Fruit fly (Drosophila melanogaster) whole organism, embryonic: ENCODE measurements around the gene CG12990.

Experiments used
- Asciz ChIP-seq: fragments of 200-800 bp; sonication (Bioruptor generic); optimal IDR thresholded peaks from 2 replicates; lab custom pipeline; 2017; ENCODE audit warnings: missing biosample characterization, mild to moderate bottlenecking, missing genetic modification characterization, missing genetic modification reagents
- Awh ChIP-seq: fragments of 200-800 bp; sonication (Bioruptor generic); IDR thresholded peaks from 2 replicates; pipeline ENCODE4, ENCODE4 v1.3.6; 2022; ENCODE audit warnings: missing biosample characterization, missing genetic modification characterization
- CG10274 ChIP-seq: fragments of 200-800 bp; sonication (Bioruptor generic); optimal IDR thresholded peaks from 3 replicates; lab custom pipeline; 2017; ENCODE audit warnings: missing biosample characterization, mild to moderate bottlenecking, missing genetic modification characterization
- CG10366 ChIP-seq: fragments of 200-800 bp; sonication (Bioruptor generic); IDR thresholded peaks from 2 replicates; pipeline ENCODE4 v1.3.6; 2022; ENCODE audit warnings: missing biosample characterization, missing genetic modification characterization
- CG11093 ChIP-seq: fragments of 200-800 bp; sonication (Bioruptor generic); IDR thresholded peaks from 3 replicates; pipeline ENCODE4 v1.3.6; 2022; ENCODE audit warnings: missing biosample characterization, missing genetic modification characterization
- CG11504 ChIP-seq: fragments of 200-800 bp; sonication (Bioruptor generic); optimal IDR thresholded peaks from 3 replicates; lab custom pipeline; 2019; ENCODE audit warnings: missing biosample characterization, mild to moderate bottlenecking, missing genetic modification characterization, moderate library complexity
- CG11695 ChIP-seq: fragments of 200-800 bp; sonication (Bioruptor generic); IDR thresholded peaks from 3 replicates; pipeline ENCODE4 v1.3.6; 2022; ENCODE audit warnings: missing biosample characterization, missing genetic modification characterization
- CG12071 ChIP-seq: fragments of 200-800 bp; sonication (Bioruptor generic); optimal IDR thresholded peaks from 3 replicates; lab custom pipeline; 2018; ENCODE audit warnings: missing biosample characterization, mild to moderate bottlenecking, missing genetic modification characterization
- CG12155 ChIP-seq: fragments of 200-800 bp; sonication (Bioruptor generic); optimal IDR thresholded peaks from 3 replicates; lab custom pipeline; 2016; ENCODE audit warnings: missing biosample characterization, missing genetic modification characterization
- CG12299 ChIP-seq: fragments of 200-800 bp; sonication (Bioruptor generic); optimal IDR thresholded peaks from 2 replicates; lab custom pipeline; 2018; ENCODE audit warnings: missing biosample characterization, mild to moderate bottlenecking, missing genetic modification characterization
- CG12659 ChIP-seq: fragments of 200-800 bp; sonication (Bioruptor generic); optimal IDR thresholded peaks from 3 replicates; lab custom pipeline; 2017; ENCODE audit warnings: mild to moderate bottlenecking, missing biosample characterization, missing genetic modification reagents, missing genetic modification characterization
- CG12744 ChIP-seq: fragments of 200-800 bp; sonication (Bioruptor generic); optimal IDR thresholded peaks from 2 replicates; lab custom pipeline; 2016; ENCODE audit warnings: missing biosample characterization, missing genetic modification characterization
- CG18619 ChIP-seq: fragments of 200-800 bp; sonication (Bioruptor generic); optimal IDR thresholded peaks from 3 replicates; lab custom pipeline; 2017; ENCODE audit warnings: missing biosample characterization, mild to moderate bottlenecking, missing genetic modification characterization
- CG33213 ChIP-seq: fragments of 200-800 bp; sonication (Bioruptor generic); optimal IDR thresholded peaks from 3 replicates; lab custom pipeline; 2016; ENCODE audit warnings: missing biosample characterization, missing genetic modification characterization
- CG4360 ChIP-seq: fragments of 200-800 bp; sonication (Bioruptor generic); IDR thresholded peaks from 2 replicates; pipeline ENCODE4 v1.3.6; 2022; ENCODE audit warnings: missing biosample characterization, missing genetic modification characterization
- CG4820 ChIP-seq: fragments of 200-800 bp; sonication (Bioruptor generic); optimal IDR thresholded peaks from 3 replicates; lab custom pipeline; 2016; ENCODE audit warnings: missing biosample characterization, missing genetic modification characterization
- CG6272 ChIP-seq: fragments of 200-800 bp; sonication (Bioruptor generic); IDR thresholded peaks from 2 replicates; pipeline ENCODE4 v1.3.6; 2022; ENCODE audit warnings: missing biosample characterization, missing genetic modification characterization
- CG6689 ChIP-seq: fragments of 200-800 bp; sonication (Bioruptor generic); IDR thresholded peaks from 2 replicates; pipeline ENCODE4 v1.3.6; 2022; ENCODE audit warnings: missing biosample characterization, missing genetic modification characterization
- CG6813 ChIP-seq: fragments of 200-800 bp; sonication (Bioruptor generic); optimal IDR thresholded peaks from 2 replicates; lab custom pipeline; 2017; ENCODE audit warnings: missing biosample characterization, missing genetic modification characterization, mild to moderate bottlenecking, moderate library complexity, missing genetic modification reagents
- CG7357 ChIP-seq: fragments of 200-800 bp; sonication (Bioruptor generic); IDR thresholded peaks from 3 replicates; pipeline ENCODE4 v1.3.6; 2022; ENCODE audit warnings: missing biosample characterization, missing genetic modification characterization
- CG7556 ChIP-seq: fragments of 200-800 bp; sonication (Bioruptor generic); optimal IDR thresholded peaks from 2 replicates; lab custom pipeline; 2017; ENCODE audit warnings: missing biosample characterization, mild to moderate bottlenecking, missing genetic modification characterization
- CG7745 ChIP-seq: fragments of 200-800 bp; sonication (Bioruptor generic); optimal IDR thresholded peaks from 2 replicates; lab custom pipeline; 2018; ENCODE audit warnings: missing biosample characterization, mild to moderate bottlenecking, missing genetic modification characterization, moderate library complexity
- CG9437 ChIP-seq: fragments of 200-800 bp; sonication (Bioruptor generic); optimal IDR thresholded peaks from 2 replicates; lab custom pipeline; 2018; ENCODE audit warnings: missing biosample characterization, mild to moderate bottlenecking, missing genetic modification characterization
- D ChIP-seq, 2 experiments: fragments of 200-800 bp in 1 of 2; fragments of >200 bp in 1 of 2; sonication (Bioruptor generic) in 1 of 2; optimal IDR thresholded peaks; 2 replicates in 1 of 2; 3 replicates in 1 of 2; lab custom pipeline; 2017; ENCODE audit warnings: mild to moderate bottlenecking in 1 of 2, missing biosample characterization in 1 of 2, missing genetic modification characterization in 1 of 2, missing genetic modification reagents in 1 of 2
- D19A ChIP-seq: fragments of 200-800 bp; optimal IDR thresholded peaks from 3 replicates; lab custom pipeline; 2019; ENCODE audit warnings: missing biosample characterization, mild to moderate bottlenecking, missing genetic modification characterization, moderate library complexity
- Gsc ChIP-seq: fragments of 200-800 bp; sonication (Bioruptor generic); IDR thresholded peaks from 2 replicates; pipeline ENCODE4 v1.3.6; 2022; ENCODE audit warnings: missing biosample characterization, missing genetic modification characterization
- H2.0 ChIP-seq: fragments of 200-800 bp; sonication (Bioruptor generic); IDR thresholded peaks from 2 replicates; pipeline ENCODE4 v1.3.6; 2022; ENCODE audit warnings: missing biosample characterization, missing genetic modification characterization
- Nf-YC ChIP-seq: fragments of 200-800 bp; optimal IDR thresholded peaks from 3 replicates; lab custom pipeline; 2019; ENCODE audit warnings: missing biosample characterization, mild to moderate bottlenecking, missing genetic modification characterization, moderate library complexity
- PHDP ChIP-seq: fragments of 200-800 bp; sonication (Bioruptor generic); optimal IDR thresholded peaks from 3 replicates; lab custom pipeline; 2018; ENCODE audit warnings: missing biosample characterization, mild to moderate bottlenecking, missing genetic modification characterization, moderate library complexity
- Sox100B ChIP-seq: fragments of 200-800 bp; sonication (Bioruptor generic); optimal IDR thresholded peaks from 3 replicates; lab custom pipeline; 2018; ENCODE audit warnings: missing biosample characterization, mild to moderate bottlenecking, missing genetic modification characterization
- Trl ChIP-seq, 3 experiments: fragments of >200 bp in 2 of 3; fragments of 200-800 bp in 1 of 3; sonication (Bioruptor generic) in 1 of 3; optimal IDR thresholded peaks; 2 replicates in 1 of 3; 3 replicates in 2 of 3; lab custom pipeline; 2016 to 2017; ENCODE audit warnings: missing biosample characterization in 1 of 3, missing genetic modification characterization in 1 of 3
- ab ChIP-seq: fragments of 200-800 bp; sonication (Bioruptor generic); optimal IDR thresholded peaks from 2 replicates; lab custom pipeline; 2016; ENCODE audit warnings: missing biosample characterization, missing genetic modification characterization
- ap ChIP-seq: fragments of 200-800 bp; sonication (Bioruptor generic); IDR thresholded peaks from 2 replicates; pipeline ENCODE4 v1.3.6; 2022; ENCODE audit warnings: missing biosample characterization, missing genetic modification characterization
- bcd ChIP-seq: fragments of 200-800 bp; sonication (Bioruptor generic); optimal IDR thresholded peaks from 2 replicates; lab custom pipeline; 2017; ENCODE audit warnings: missing biosample characterization, mild to moderate bottlenecking, missing genetic modification characterization
- caup ChIP-seq: fragments of 200-800 bp; sonication (Bioruptor generic); optimal IDR thresholded peaks from 3 replicates; lab custom pipeline; 2017; ENCODE audit warnings: missing biosample characterization, mild to moderate bottlenecking, missing genetic modification characterization, moderate library complexity; ENCODE audit not compliant: severe bottlenecking
- cg ChIP-seq: fragments of 200-800 bp; sonication (Bioruptor generic); optimal IDR thresholded peaks from 3 replicates; lab custom pipeline; 2019; ENCODE audit warnings: missing biosample characterization, mild to moderate bottlenecking, missing genetic modification characterization, moderate library complexity
- crp ChIP-seq, 2 experiments: fragments of 200-800 bp; sonication (Bioruptor generic); optimal IDR thresholded peaks; 2 replicates in 1 of 2; 3 replicates in 1 of 2; lab custom pipeline; 2017; ENCODE audit warnings: missing biosample characterization in 2 of 2, missing genetic modification characterization in 2 of 2, mild to moderate bottlenecking in 1 of 2, moderate library complexity in 1 of 2
- cwo ChIP-seq: fragments of 200-800 bp; sonication (Bioruptor generic); optimal IDR thresholded peaks from 3 replicates; lab custom pipeline; 2017; ENCODE audit warnings: missing biosample characterization, missing genetic modification characterization, mild to moderate bottlenecking, moderate library complexity, missing genetic modification reagents
- grau ChIP-seq: fragments of 200-800 bp; optimal IDR thresholded peaks from 3 replicates; lab custom pipeline; 2019; ENCODE audit warnings: missing biosample characterization, mild to moderate bottlenecking, missing genetic modification characterization, moderate library complexity
- her ChIP-seq: fragments of 200-800 bp; sonication (Bioruptor generic); optimal IDR thresholded peaks from 2 replicates; lab custom pipeline; 2016; ENCODE audit warnings: missing biosample characterization, missing genetic modification characterization
- inv ChIP-seq: fragments of 200-800 bp; sonication (Bioruptor generic); IDR thresholded peaks from 2 replicates; pipeline ENCODE4 v1.3.6; 2022; ENCODE audit warnings: missing biosample characterization, missing genetic modification characterization; ENCODE audit not compliant: partially characterized antibody
- lola ChIP-seq, 3 experiments: fragments of >200 bp in 2 of 3; fragments of 200-800 bp in 1 of 3; sonication (Bioruptor generic) in 1 of 3; optimal IDR thresholded peaks; 2 replicates each; lab custom pipeline; 2017 to 2019; ENCODE audit warnings: missing biosample characterization in 3 of 3, missing genetic modification characterization in 3 of 3, mild to moderate bottlenecking in 1 of 3, moderate library complexity in 1 of 3
- lov ChIP-seq, 2 experiments: fragments of 200-800 bp in 1 of 2; fragments of >200 bp in 1 of 2; sonication (Bioruptor generic) in 1 of 2; IDR thresholded peaks in 1 of 2; optimal IDR thresholded peaks in 1 of 2; 2 replicates in 1 of 2; 3 replicates in 1 of 2; pipeline versions ENCODE4 v1.3.6 to Lab custom; 2017 to 2022; ENCODE audit warnings: missing biosample characterization in 1 of 2, missing genetic modification characterization in 1 of 2
- pnt ChIP-seq: fragments of 200-800 bp; sonication (Bioruptor generic); optimal IDR thresholded peaks from 3 replicates; lab custom pipeline; 2016; ENCODE audit warnings: missing biosample characterization, missing genetic modification characterization
- repo ChIP-seq: fragments of 200-800 bp; sonication (Bioruptor generic); optimal IDR thresholded peaks from 2 replicates; lab custom pipeline; 2016; ENCODE audit warnings: missing biosample characterization, missing genetic modification characterization
- row ChIP-seq: fragments of 200-800 bp; sonication (Bioruptor generic); IDR thresholded peaks from 3 replicates; pipeline ENCODE4 v1.3.6; 2022; ENCODE audit warnings: missing biosample characterization, missing genetic modification characterization
- z ChIP-seq: fragments of 200-800 bp; sonication (Bioruptor generic); IDR thresholded peaks from 3 replicates; pipeline ENCODE4 v1.3.6; 2022; ENCODE audit warnings: missing biosample characterization, missing genetic modification characterization

The CG12990 gene

dm6 chrX:17694873-17695446, 23.3 kb upstream of the CG12990 start (continued):
- TF ChIP-seq lov (optimal IDR thresholded peaks at IDR 0.05; lab: Kevin White, UChicago) (no peak), lov (GFP tag; IDR thresholded peaks at IDR 0.05; lab: Robert Waterston, UW) (0 out of 3 replicates have a peak, but pooled peaks have one; percentile 2), CG12155 (GFP tag; lab: Kevin White, UChicago) (no peak), CG18619 (peak; percentile 5), bcd (GFP tag; lab: Kevin White, UChicago) (peak; percentile 12), ab (GFP tag; lab: Kevin White, UChicago) (no peak), caup (GFP tag; lab: Kevin White, UChicago) (no peak), Awh (GFP tag; lab: Robert Waterston, UW) (no peak), Nf-YC (peak; percentile 24), D19A (tag; lab: Kevin White, UChicago) (peak; percentile 14), CG11695 (GFP tag; lab: Robert Waterston, UW) (0 out of 3 replicates have a peak, but pooled peaks have one; percentile 25), z (GFP tag; lab: Robert Waterston, UW) (no peak), CG10274 (GFP tag; lab: Kevin White, UChicago) (no peak), cwo (GFP tag; lab: Kevin White, UChicago) (peak; percentile 23), Sox100B (GFP tag; lab: Kevin White, UChicago) (peak; percentile 63), pnt (GFP tag; lab: Kevin White, UChicago) (no peak), CG12299 (tag; lab: Kevin White, UChicago) (no peak), CG11093 (GFP tag; lab: Robert Waterston, UW) (no peak), CG6689 (GFP tag; lab: Robert Waterston, UW) (0 out of 2 replicates have a peak, but pooled peaks have one; percentile 17), CG33213 (GFP tag; lab: Kevin White, UChicago) (no peak), cg (GFP tag; lab: Kevin White, UChicago) (no peak), CG4360 (GFP tag; lab: Robert Waterston, UW) (no peak), CG7357 (GFP tag; lab: Robert Waterston, UW) (no peak), D (optimal IDR thresholded peaks at IDR 0.05; lab: Kevin White, UChicago) (no peak), D (GFP tag; optimal IDR thresholded peaks at IDR 0.05; lab: Kevin White, UChicago) (no peak), crp (GFP tag; optimal IDR thresholded peaks at IDR 0.05; lab: Kevin White, UChicago) (no peak), Gsc (GFP tag; lab: Robert Waterston, UW) (no peak), Trl (optimal IDR thresholded peaks at IDR 0.05; lab: Kevin White, UChicago) (no peak), Trl (GFP tag; optimal IDR thresholded peaks at IDR 0.05; lab: Kevin White, UChicago) (no peak), CG12659 (peak; percentile 6), H2.0 (GFP tag; lab: Robert Waterston, UW) (peak; percentile 14; the same call in 1 of the 2 replicates), CG12071 (no peak), ap (GFP tag; lab: Robert Waterston, UW) (0 out of 2 replicates have a peak, but pooled peaks have one; percentile 18), CG6272 (no peak), CG7556 (GFP tag; lab: Kevin White, UChicago) (peak; percentile 56), CG10366 (GFP tag; lab: Robert Waterston, UW) (no peak), inv (GFP tag; lab: Robert Waterston, UW) (no peak), Asciz (peak; percentile 47), PHDP (peak; percentile 21), her (no peak), CG6813 (peak; percentile 9), lola (GFP tag; optimal IDR thresholded peaks at IDR 0.05; lab: Kevin White, UChicago) (no peak), CG12744 (no peak), CG4820 (GFP tag; lab: Kevin White, UChicago) (peak; percentile 5), grau (peak; percentile 24), repo (GFP tag; lab: Kevin White, UChicago) (no peak), CG11504 (peak; percentile 69), row (GFP tag; lab: Robert Waterston, UW) (0 out of 3 replicates have a peak, but pooled peaks have one; percentile 22), CG9437 (peak; percentile 41), CG7745 (no peak)
